Worm (Caenorhabditis elegans) whole organism, mixed stage, embryonic: ENCODE data around the gene fbxb-63.

Experiments used
- blmp-1 ChIP-seq: fragments of 150-350 bp; optimal IDR thresholded peaks from 2 replicates; lab custom pipeline; 2014; ENCODE audit warnings: missing biosample characterization, missing genetic modification characterization
- elt-3 ChIP-seq: fragments of 150-350 bp; optimal IDR thresholded peaks from 2 replicates; lab custom pipeline; 2014; ENCODE audit warnings: missing biosample characterization, missing genetic modification characterization
- nhr-12 ChIP-seq: fragments of 150-350 bp; optimal IDR thresholded peaks from 2 replicates; lab custom pipeline; 2014; ENCODE audit warnings: missing biosample characterization, missing genetic modification characterization
- unc-39 ChIP-seq: fragments of 150-350 bp; optimal IDR thresholded peaks from 2 replicates; lab custom pipeline; 2014; ENCODE audit warnings: missing biosample characterization, missing genetic modification characterization

DNA sequence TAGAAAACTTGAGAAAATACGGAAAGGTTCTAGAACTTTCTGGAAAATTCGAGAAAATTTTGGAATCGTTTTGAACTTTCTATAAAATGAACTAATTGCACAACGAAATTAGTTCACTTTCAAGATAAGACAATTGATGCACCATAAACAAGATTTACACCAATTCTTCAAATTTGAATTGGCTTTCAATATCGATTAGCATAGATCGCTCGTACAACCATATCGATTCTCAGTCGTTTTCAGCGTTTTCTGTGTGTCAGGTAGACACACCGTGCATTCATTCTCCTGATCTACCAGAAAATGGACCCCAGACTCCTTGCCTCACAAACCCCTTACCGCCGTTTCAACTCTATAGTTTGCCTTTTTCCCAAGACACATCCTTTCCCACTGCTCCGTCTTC, 21.2 kb downstream of the fbxb-63 start, which contains the start of gene fbxb-117:
- TF ChIP-seq unc-39 (tag; lab: Kevin White, UChicago): no peak
- TF ChIP-seq blmp-1 (tag; lab: Kevin White, UChicago): no peak
- TF ChIP-seq elt-3 (tag; lab: Kevin White, UChicago): no peak
- TF ChIP-seq nhr-12: no peak
